Fruit fly (Drosophila melanogaster) whole organism, wandering third instar larva: ENCODE measurements around the gene CG12643.
A peak's percentile ranks its signal among the peaks of the same experiment; 100 is the strongest.

Experiments used
- Abd-B ChIP-seq: fragments of >200 bp; optimal IDR thresholded peaks from 2 replicates; lab custom pipeline; 2017; ENCODE audit warnings: missing biosample characterization, missing genetic modification characterization
- CG9705 ChIP-seq: fragments of 200-800 bp; sonication (Bioruptor generic); optimal IDR thresholded peaks from 2 replicates; lab custom pipeline; 2018; ENCODE audit warnings: missing biosample characterization, mild to moderate bottlenecking, missing genetic modification characterization
- CrebA ChIP-seq: fragments of 200-800 bp; sonication (Bioruptor generic); optimal IDR thresholded peaks from 2 replicates; lab custom pipeline; 2016; ENCODE audit warnings: missing biosample characterization, mild to moderate bottlenecking, missing genetic modification characterization, borderline replicate concordance
- GATAd ChIP-seq: sonication (Bioruptor generic); optimal IDR thresholded peaks from 2 replicates; lab custom pipeline; 2016; ENCODE audit warnings: missing biosample characterization, missing genetic modification characterization
- HLH106 ChIP-seq: fragments of 200-800 bp; optimal IDR thresholded peaks from 3 replicates; lab custom pipeline; 2019; ENCODE audit warnings: missing biosample characterization, mild to moderate bottlenecking, missing genetic modification characterization, moderate library complexity
- Hnf4 ChIP-seq: fragments of 200-800 bp; sonication (Bioruptor generic); optimal IDR thresholded peaks from 2 replicates; lab custom pipeline; 2016; ENCODE audit warnings: missing biosample characterization, mild to moderate bottlenecking, missing genetic modification characterization
- Hr83 ChIP-seq: fragments of 200-300 bp; sonication (Bioruptor generic); optimal IDR thresholded peaks from 2 replicates; lab custom pipeline; 2016; ENCODE audit warnings: missing biosample characterization, mild to moderate bottlenecking, missing genetic modification characterization, moderate library complexity; ENCODE audit not compliant: poor library complexity, severe bottlenecking
- N ChIP-seq: fragments of >200 bp; optimal IDR thresholded peaks from 2 replicates; lab custom pipeline; 2018; ENCODE audit warnings: missing biosample characterization, missing external identifiers, missing genetic modification characterization
- OdsH ChIP-seq: fragments of 200-800 bp; sonication (Bioruptor generic); optimal IDR thresholded peaks from 2 replicates; lab custom pipeline; 2016; ENCODE audit warnings: missing biosample characterization, mild to moderate bottlenecking, missing genetic modification characterization
- Rel ChIP-seq, 2 experiments: fragments of 200-800 bp; sonication (Bioruptor generic) in 1 of 2; optimal IDR thresholded peaks; 2 replicates in 1 of 2; 3 replicates in 1 of 2; lab custom pipeline; 2016 to 2019; ENCODE audit warnings: mild to moderate bottlenecking in 2 of 2, missing biosample characterization in 2 of 2, missing genetic modification characterization in 2 of 2, moderate library complexity in 1 of 2
- Sp1 ChIP-seq: fragments of 200-800 bp; sonication (Bioruptor generic); optimal IDR thresholded peaks from 3 replicates; lab custom pipeline; 2019; ENCODE audit warnings: missing biosample characterization, mild to moderate bottlenecking, missing genetic modification characterization, moderate library complexity
- br ChIP-seq: fragments of 200-800 bp; sonication (Bioruptor generic); optimal IDR thresholded peaks from 2 replicates; lab custom pipeline; 2016; ENCODE audit warnings: missing biosample characterization, missing genetic modification characterization
- brk ChIP-seq: fragments of 200-800 bp; sonication (Bioruptor generic); optimal IDR thresholded peaks from 2 replicates; lab custom pipeline; 2016; ENCODE audit warnings: missing biosample characterization, mild to moderate bottlenecking, missing genetic modification characterization
- dl ChIP-seq, 2 experiments: fragments of 175-275, 200-275 bp in 1 of 2; fragments of 200-275 bp in 1 of 2; sonication (Bioruptor generic); optimal IDR thresholded peaks; lab custom pipeline; 2018; ENCODE audit warnings: mild to moderate bottlenecking in 2 of 2, missing biosample characterization in 2 of 2, missing genetic modification characterization in 2 of 2, moderate library complexity in 2 of 2; ENCODE audit not compliant: partially characterized antibody in 2 of 2, insufficient read depth in 1 of 2
- dmrt93B ChIP-seq: fragments of 200-800 bp; sonication (Bioruptor generic); optimal IDR thresholded peaks from 2 replicates; lab custom pipeline; 2018; ENCODE audit warnings: missing biosample characterization, mild to moderate bottlenecking, missing genetic modification characterization
- dsf ChIP-seq: sonication (Bioruptor generic); optimal IDR thresholded peaks from 2 replicates; lab custom pipeline; 2016; ENCODE audit warnings: missing biosample characterization, missing genetic modification characterization, borderline replicate concordance
- ey ChIP-seq: fragments of 200-800 bp; sonication (Bioruptor generic); optimal IDR thresholded peaks from 2 replicates; lab custom pipeline; 2016; ENCODE audit warnings: missing biosample characterization, missing genetic modification characterization
- foxo ChIP-seq, 2 experiments: fragments of 200-800 bp; sonication (Bioruptor generic); optimal IDR thresholded peaks; 2 replicates in 1 of 2; 3 replicates in 1 of 2; lab custom pipeline; 2016 to 2017; ENCODE audit warnings: missing biosample characterization in 2 of 2, missing genetic modification characterization in 2 of 2
- fru ChIP-seq: fragments of 200-800 bp; sonication (Bioruptor generic); optimal IDR thresholded peaks from 3 replicates; lab custom pipeline; 2016; ENCODE audit warnings: missing biosample characterization, mild to moderate bottlenecking, missing genetic modification characterization
- h ChIP-seq: fragments of 200-800 bp; sonication (Bioruptor generic); optimal IDR thresholded peaks from 3 replicates; lab custom pipeline; 2016; ENCODE audit warnings: missing biosample characterization, mild to moderate bottlenecking, missing genetic modification characterization
- jim ChIP-seq: fragments of 175-275, 200-325 bp; sonication (Bioruptor generic); optimal IDR thresholded peaks from 2 replicates; lab custom pipeline; 2016; ENCODE audit warnings: missing biosample characterization, mild to moderate bottlenecking, missing genetic modification characterization
- lola ChIP-seq: fragments of >200 bp; optimal IDR thresholded peaks from 2 replicates; lab custom pipeline; 2017; ENCODE audit warnings: missing biosample characterization, missing genetic modification characterization
- pan ChIP-seq: fragments of >200 bp; optimal IDR thresholded peaks from 2 replicates; lab custom pipeline; 2017
- psq ChIP-seq: fragments of 200-800 bp; sonication (Bioruptor generic); optimal IDR thresholded peaks from 3 replicates; lab custom pipeline; 2017; ENCODE audit warnings: missing biosample characterization, mild to moderate bottlenecking, missing genetic modification characterization, moderate library complexity
- rgr ChIP-seq: fragments of 200-800 bp; sonication (Bioruptor generic); optimal IDR thresholded peaks from 3 replicates; lab custom pipeline; 2016; ENCODE audit warnings: missing biosample characterization, mild to moderate bottlenecking, missing genetic modification characterization
- sage ChIP-seq: fragments of 200-800 bp; sonication (Bioruptor generic); optimal IDR thresholded peaks from 2 replicates; lab custom pipeline; 2016; ENCODE audit warnings: missing biosample characterization, mild to moderate bottlenecking, missing genetic modification characterization
- sv ChIP-seq: fragments of 200-800 bp; sonication (Bioruptor generic); optimal IDR thresholded peaks from 3 replicates; lab custom pipeline; 2016; ENCODE audit warnings: missing biosample characterization, missing genetic modification characterization
- tai ChIP-seq: sonication (Bioruptor generic); optimal IDR thresholded peaks from 2 replicates; lab custom pipeline; 2016; ENCODE audit warnings: missing biosample characterization, missing genetic modification characterization
- woc ChIP-seq: sonication (Bioruptor generic); optimal IDR thresholded peaks from 2 replicates; lab custom pipeline; 2016; ENCODE audit warnings: missing biosample characterization, mild to moderate bottlenecking, missing genetic modification characterization

The CG12643 gene

dm6 chrX:10234024-10234520 is 31.0 kb downstream of the CG12643 start:
- TF ChIP-seq Rel (GFP tag; optimal IDR thresholded peaks at IDR 0.05; lab: Kevin White, UChicago) = no peak
- peak; percentile 86 for TF ChIP-seq Rel (tag; optimal IDR thresholded peaks at IDR 0.05; lab: Kevin White, UChicago)
- TF ChIP-seq N (GFP tag; lab: Kevin White, UChicago) = no peak

- no peak for TF ChIP-seq fru (GFP tag; lab: Kevin White, UChicago)
- no peak for TF ChIP-seq dmrt93B (GFP tag; lab: Kevin White, UChicago)
- no peak for TF ChIP-seq Hr83 (GFP tag; lab: Kevin White, UChicago)
- TF ChIP-seq pan = no peak
- TF ChIP-seq foxo (GFP tag; optimal IDR thresholded peaks at IDR 0.05; lab: Kevin White, UChicago) = no peak
- TF ChIP-seq rgr (GFP tag; lab: Kevin White, UChicago) = no peak
- TF ChIP-seq CG9705 (GFP tag; lab: Kevin White, UChicago) = no peak
- TF ChIP-seq tai (GFP tag; lab: Kevin White, UChicago) = no peak
- no peak for TF ChIP-seq dsf (GFP tag; lab: Kevin White, UChicago)
- TF ChIP-seq sage (GFP tag; lab: Kevin White, UChicago) = no peak
- no peak for TF ChIP-seq Abd-B (GFP tag; lab: Kevin White, UChicago)
- TF ChIP-seq CrebA (GFP tag; lab: Kevin White, UChicago) = no peak
Measured at dm6 chrX:10233065-10233464, 32.0 kb downstream of the CG12643 start, which contains the start of gene CG2961. TSS of gene CG2961 (minus strand) at chrX:10233080.

dm6 chrX:10232497-10232896 is 32.6 kb downstream of the CG12643 start:
- TF ChIP-seq br (GFP tag; lab: Kevin White, UChicago) (no peak), N (GFP tag; lab: Kevin White, UChicago) (no peak), rgr (GFP tag; lab: Kevin White, UChicago) (peak; percentile 20), sv (GFP tag; lab: Kevin White, UChicago) (peak; percentile 17), OdsH (peak; percentile 5), jim (GFP tag; lab: Kevin White, UChicago) (no peak), ey (GFP tag; lab: Kevin White, UChicago) (no peak), GATAd (GFP tag; lab: Kevin White, UChicago) (no peak)

- TF ChIP-seq dl (GFP tag; optimal IDR thresholded peaks at IDR 0.05; lab: Kevin White, UChicago; ENCODE audit: insufficient read depth in 1 of 2, partially characterized antibody in 2 of 2) = no peak
- TF ChIP-seq jim (GFP tag; lab: Kevin White, UChicago) = no peak
- no peak for TF ChIP-seq h
- TF ChIP-seq brk (GFP tag; lab: Kevin White, UChicago) = no peak
- no peak for TF ChIP-seq CG9705 (GFP tag; lab: Kevin White, UChicago)
- TF ChIP-seq lola (GFP tag; lab: Kevin White, UChicago) = no peak
- no peak for TF ChIP-seq dmrt93B (GFP tag; lab: Kevin White, UChicago)
- no peak for TF ChIP-seq Hr83 (GFP tag; lab: Kevin White, UChicago)
- no peak for TF ChIP-seq Sp1 (GFP tag; lab: Kevin White, UChicago)
Measured at dm6 chrX:10219955-10220354, 45.1 kb downstream of the CG12643 start, which contains the start of gene CG34408. TSS of gene CG34408 (plus strand) at chrX:10220110.

dm6 chrX:10219039-10219438 is 46.0 kb downstream of the CG12643 start, which contains the start of gene CG15308:
TSS of gene CG15308 (minus strand) at chrX:10219139.
- TF ChIP-seq brk (GFP tag; lab: Kevin White, UChicago) (no peak), Rel (GFP tag; optimal IDR thresholded peaks at IDR 0.05; lab: Kevin White, UChicago) (no peak), Rel (tag; optimal IDR thresholded peaks at IDR 0.05; lab: Kevin White, UChicago) (no peak), foxo (GFP tag; optimal IDR thresholded peaks at IDR 0.05; lab: Kevin White, UChicago) (no peak), Sp1 (GFP tag; lab: Kevin White, UChicago) (no peak), HLH106 (tag; lab: Kevin White, UChicago) (no peak), pan (no peak), psq (GFP tag; lab: Kevin White, UChicago) (no peak), fru (GFP tag; lab: Kevin White, UChicago) (no peak), br (GFP tag; lab: Kevin White, UChicago) (no peak), sage (GFP tag; lab: Kevin White, UChicago) (no peak), dsf (GFP tag; lab: Kevin White, UChicago) (no peak), GATAd (GFP tag; lab: Kevin White, UChicago) (no peak), jim (GFP tag; lab: Kevin White, UChicago) (no peak), sv (GFP tag; lab: Kevin White, UChicago) (no peak), dmrt93B (GFP tag; lab: Kevin White, UChicago) (no peak), Hnf4 (no peak), woc (GFP tag; lab: Kevin White, UChicago) (no peak), CrebA (GFP tag; lab: Kevin White, UChicago) (no peak)
